Fruit fly (Drosophila melanogaster) whole organism, embryonic: ENCODE results near the gene Nmt.
A peak's percentile ranks its signal among the peaks of the same experiment; 100 is the strongest.

Source experiments
- Abd-B ChIP-seq: fragments of 200-800 bp; sonication (Bioruptor generic); optimal IDR thresholded peaks from 2 replicates; lab custom pipeline; 2018; ENCODE audit warnings: missing biosample characterization, mild to moderate bottlenecking, missing genetic modification characterization, moderate library complexity
- Aef1 ChIP-seq: fragments of 200-800 bp; sonication (Bioruptor generic); IDR thresholded peaks from 3 replicates; pipeline ENCODE4 v1.3.6; 2022; ENCODE audit warnings: missing biosample characterization, missing genetic modification characterization
- Bdp1 ChIP-seq: fragments of 200-800 bp; sonication (Bioruptor generic); optimal IDR thresholded peaks from 3 replicates; lab custom pipeline; 2016; ENCODE audit warnings: missing biosample characterization, missing genetic modification characterization
- CG1233 ChIP-seq: fragments of 200-800 bp; sonication (Bioruptor generic); optimal IDR thresholded peaks from 4 replicates; lab custom pipeline; 2018; ENCODE audit warnings: missing biosample characterization, mild to moderate bottlenecking, missing genetic modification characterization
- CG12659 ChIP-seq: fragments of 200-800 bp; sonication (Bioruptor generic); optimal IDR thresholded peaks from 3 replicates; lab custom pipeline; 2017; ENCODE audit warnings: mild to moderate bottlenecking, missing biosample characterization, missing genetic modification reagents, missing genetic modification characterization
- CG13775 ChIP-seq: fragments of 200-800 bp; sonication (Bioruptor generic); optimal IDR thresholded peaks from 3 replicates; lab custom pipeline; 2017; ENCODE audit warnings: missing biosample characterization, mild to moderate bottlenecking, missing genetic modification characterization
- CG14050 ChIP-seq: fragments of 200-800 bp; sonication (Bioruptor generic); IDR thresholded peaks from 3 replicates; pipeline ENCODE4 v1.3.6; 2022; ENCODE audit warnings: missing biosample characterization, missing genetic modification characterization
- CG14965 ChIP-seq: fragments of 200-800 bp; sonication (Bioruptor generic); optimal IDR thresholded peaks from 2 replicates; lab custom pipeline; 2016; ENCODE audit warnings: missing biosample characterization, missing genetic modification characterization, borderline replicate concordance
- CG18011 ChIP-seq: fragments of 200-800 bp; sonication (Bioruptor generic); optimal IDR thresholded peaks from 2 replicates; lab custom pipeline; 2017; ENCODE audit warnings: missing biosample characterization, missing genetic modification characterization, mild to moderate bottlenecking, moderate library complexity, missing genotype
- CG2875 ChIP-seq: fragments of 200-800 bp; sonication (Bioruptor generic); optimal IDR thresholded peaks from 2 replicates; lab custom pipeline; 2017; ENCODE audit warnings: missing biosample characterization, mild to moderate bottlenecking, missing genetic modification characterization, missing genetic modification reagents
- CG31365 ChIP-seq: fragments of 200-800 bp; sonication (Bioruptor generic); optimal IDR thresholded peaks from 2 replicates; lab custom pipeline; 2018; ENCODE audit warnings: missing biosample characterization, mild to moderate bottlenecking, missing genetic modification characterization
- CG33213 ChIP-seq: fragments of 200-800 bp; sonication (Bioruptor generic); optimal IDR thresholded peaks from 3 replicates; lab custom pipeline; 2016; ENCODE audit warnings: missing biosample characterization, missing genetic modification characterization
- CG3407 ChIP-seq: fragments of 200-800 bp; sonication (Bioruptor generic); optimal IDR thresholded peaks from 2 replicates; lab custom pipeline; 2018; ENCODE audit warnings: missing biosample characterization, mild to moderate bottlenecking, missing genetic modification characterization
- CG3995 ChIP-seq: fragments of 200-800 bp; sonication (Bioruptor generic); optimal IDR thresholded peaks from 3 replicates; lab custom pipeline; 2016; ENCODE audit warnings: missing biosample characterization, missing genetic modification characterization
- CG4404 ChIP-seq: fragments of 200-800 bp; sonication (Bioruptor generic); IDR thresholded peaks from 2 replicates; pipeline ENCODE4 v1.3.6; 2022; ENCODE audit warnings: missing biosample characterization, missing genetic modification characterization
- CG6683 ChIP-seq: fragments of 200-800 bp; sonication (Bioruptor generic); optimal IDR thresholded peaks from 2 replicates; lab custom pipeline; 2017; ENCODE audit warnings: missing biosample characterization, mild to moderate bottlenecking, missing genetic modification characterization, missing genetic modification reagents
- CG7357 ChIP-seq: fragments of 200-800 bp; sonication (Bioruptor generic); IDR thresholded peaks from 3 replicates; pipeline ENCODE4 v1.3.6; 2022; ENCODE audit warnings: missing biosample characterization, missing genetic modification characterization
- CG8290 ChIP-seq, 3 experiments: fragments of 200-800 bp; sonication (Bioruptor generic); optimal IDR thresholded peaks; 2 replicates each; lab custom pipeline; 2016 to 2019; ENCODE audit warnings: missing biosample characterization in 3 of 3, missing genetic modification characterization in 3 of 3, mild to moderate bottlenecking in 2 of 3, moderate library complexity in 1 of 3
- CG8944 ChIP-seq: fragments of 200-800 bp; sonication (Bioruptor generic); optimal IDR thresholded peaks from 3 replicates; lab custom pipeline; 2016; ENCODE audit warnings: missing biosample characterization, missing genetic modification characterization
- CoRest ChIP-seq: fragments of 200-800 bp; sonication (Bioruptor generic); optimal IDR thresholded peaks from 3 replicates; lab custom pipeline; 2018; ENCODE audit warnings: missing biosample characterization, mild to moderate bottlenecking, missing genetic modification characterization, moderate library complexity
- Deaf1 ChIP-seq: fragments of 200-800 bp; optimal IDR thresholded peaks from 3 replicates; lab custom pipeline; 2019; ENCODE audit warnings: missing biosample characterization, mild to moderate bottlenecking, missing genetic modification characterization, moderate library complexity
- Dp ChIP-seq: fragments of 200-800 bp; sonication (Bioruptor generic); optimal IDR thresholded peaks from 2 replicates; lab custom pipeline; 2018; ENCODE audit warnings: missing biosample characterization, mild to moderate bottlenecking, missing genetic modification characterization, moderate library complexity
- E2f1 ChIP-seq: fragments of 200-800 bp; sonication (Bioruptor generic); IDR thresholded peaks from 2 replicates; pipeline ENCODE4 v1.3.6; 2022; ENCODE audit warnings: missing biosample characterization, missing genetic modification characterization
- Ets65A ChIP-seq: fragments of 200-800 bp; sonication (Bioruptor generic); peaks from one replicate; lab custom pipeline; 2016; ENCODE audit warnings: missing biosample characterization, missing genetic modification characterization
- H15 ChIP-seq: fragments of 200-800 bp; sonication (Bioruptor generic); IDR thresholded peaks from 3 replicates; pipeline ENCODE4 v1.3.6; 2022; ENCODE audit warnings: missing biosample characterization, missing genetic modification characterization
- Hmr ChIP-seq: fragments of 200-800 bp; sonication (Bioruptor generic); optimal IDR thresholded peaks from 3 replicates; lab custom pipeline; 2017; ENCODE audit warnings: mild to moderate bottlenecking, missing biosample characterization, missing genetic modification reagents, missing genetic modification characterization
- Myb ChIP-seq: fragments of 200-800 bp; sonication (Bioruptor generic); optimal IDR thresholded peaks from 2 replicates; lab custom pipeline; 2016; ENCODE audit warnings: missing biosample characterization, missing genetic modification characterization
- NC2β ChIP-seq: fragments of 200-800 bp; sonication (Bioruptor generic); optimal IDR thresholded peaks from 2 replicates; lab custom pipeline; 2016; ENCODE audit warnings: missing biosample characterization, missing genetic modification characterization
- Nf-YC ChIP-seq: fragments of 200-800 bp; optimal IDR thresholded peaks from 3 replicates; lab custom pipeline; 2019; ENCODE audit warnings: missing biosample characterization, mild to moderate bottlenecking, missing genetic modification characterization, moderate library complexity
- chif ChIP-seq, 2 experiments: fragments of 200-800 bp; sonication (Bioruptor generic); optimal IDR thresholded peaks; 3 replicates each; lab custom pipeline; 2016; ENCODE audit warnings: missing biosample characterization in 2 of 2, missing genetic modification characterization in 2 of 2
- chinmo ChIP-seq: fragments of 200-800 bp; sonication (Bioruptor generic); IDR thresholded peaks from 4 replicates; pipeline ENCODE4 v1.3.6; 2022; ENCODE audit warnings: missing biosample characterization, missing genetic modification characterization; ENCODE audit not compliant: partially characterized antibody
- crp ChIP-seq, 2 experiments: fragments of 200-800 bp; sonication (Bioruptor generic); optimal IDR thresholded peaks; 2 replicates in 1 of 2; 3 replicates in 1 of 2; lab custom pipeline; 2017; ENCODE audit warnings: missing biosample characterization in 2 of 2, missing genetic modification characterization in 2 of 2, mild to moderate bottlenecking in 1 of 2, moderate library complexity in 1 of 2
- eyg ChIP-seq: fragments of 200-800 bp; sonication (Bioruptor generic); optimal IDR thresholded peaks from 3 replicates; lab custom pipeline; 2016; ENCODE audit warnings: missing biosample characterization, missing genetic modification characterization
- gcm2 ChIP-seq: fragments of 200-800 bp; sonication (Bioruptor generic); optimal IDR thresholded peaks from 2 replicates; lab custom pipeline; 2016; ENCODE audit warnings: missing biosample characterization, missing genetic modification characterization
- gsb ChIP-seq: fragments of 200-800 bp; sonication (Bioruptor generic); IDR thresholded peaks from 2 replicates; pipeline ENCODE4 v1.3.6; 2022; ENCODE audit warnings: missing biosample characterization, missing genetic modification characterization
- lab ChIP-seq: fragments of 200-800 bp; sonication (Bioruptor generic); optimal IDR thresholded peaks from 3 replicates; lab custom pipeline; 2017; ENCODE audit warnings: missing biosample characterization, missing genetic modification characterization, mild to moderate bottlenecking, moderate library complexity, missing genetic modification reagents
- lmd ChIP-seq: fragments of 200-800 bp; sonication (Bioruptor generic); IDR thresholded peaks from 2 replicates; pipeline ENCODE4 v1.3.6; 2022; ENCODE audit warnings: missing biosample characterization, missing genetic modification characterization
- pzg ChIP-seq: fragments of 200-800 bp; sonication (Bioruptor generic); optimal IDR thresholded peaks from 3 replicates; lab custom pipeline; 2018; ENCODE audit warnings: missing biosample characterization, mild to moderate bottlenecking, missing genetic modification characterization, moderate library complexity
- ranshi ChIP-seq: fragments of 200-800 bp; sonication (Bioruptor generic); IDR thresholded peaks from 2 replicates; pipeline ENCODE4 v1.3.6; 2022; ENCODE audit warnings: missing biosample characterization, missing genetic modification characterization
- scrt ChIP-seq: fragments of 200-800 bp; sonication (Bioruptor generic); optimal IDR thresholded peaks from 2 replicates; lab custom pipeline; 2018; ENCODE audit warnings: missing biosample characterization, mild to moderate bottlenecking, missing genetic modification characterization, moderate library complexity
- sens ChIP-seq: fragments of 200-800 bp; sonication (Bioruptor generic); peaks from one replicate; lab custom pipeline; 2016; ENCODE audit warnings: missing biosample characterization, missing genetic modification characterization
- so ChIP-seq: fragments of 200-800 bp; sonication (Bioruptor generic); IDR thresholded peaks from 3 replicates; pipeline ENCODE4 v1.3.6; 2022; ENCODE audit warnings: missing biosample characterization, missing genetic modification characterization
- stwl ChIP-seq: fragments of 200-800 bp; sonication (Bioruptor generic); optimal IDR thresholded peaks from 3 replicates; lab custom pipeline; 2018; ENCODE audit warnings: missing biosample characterization, mild to moderate bottlenecking, missing genetic modification characterization, moderate library complexity
- tap ChIP-seq: fragments of 200-800 bp; optimal IDR thresholded peaks from 3 replicates; lab custom pipeline; 2019; ENCODE audit warnings: missing biosample characterization, mild to moderate bottlenecking, missing genetic modification characterization, moderate library complexity
- vvl ChIP-seq: fragments of 200-800 bp; sonication (Bioruptor generic); IDR thresholded peaks from 2 replicates; pipeline ENCODE4 v1.3.6; 2022; ENCODE audit warnings: missing biosample characterization, missing genetic modification characterization
- zfh1 ChIP-seq: fragments of 200-800 bp; sonication (Bioruptor generic); IDR thresholded peaks from 3 replicates; pipeline ENCODE4 v1.3.6; 2022; ENCODE audit warnings: missing biosample characterization, missing genetic modification characterization

Nmt gene

dm6 chr3L:8165436-8165835 is 12.8 kb downstream of the Nmt start, which contains the start of gene CG13675:
TSS of gene CG13675 (minus strand) at chr3L:8165518.
- TF ChIP-seq eyg (GFP tag; lab: Kevin White, UChicago) (no peak), Deaf1 (tag; lab: Kevin White, UChicago) (peak; percentile 67), chinmo (GFP tag; lab: Robert Waterston, UW) (0 out of 4 replicates have a peak, but pooled peaks have one; percentile 50), CG12659 (no peak), sens (GFP tag; lab: Kevin White, UChicago) (peak; percentile 21)

dm6 chr3L:8159724-8160422 is 18.4 kb downstream of the Nmt start, which contains the start of gene CG43886:
TSS of gene CG43886 (minus strand) at chr3L:8159774.
- TF ChIP-seq pzg (GFP tag; lab: Kevin White, UChicago) (peak; percentile 21), tap (no peak), scrt (GFP tag; lab: Kevin White, UChicago) (no peak), CG1233 (no peak), zfh1 (GFP tag; lab: Robert Waterston, UW) (no peak), CoRest (tag; lab: Kevin White, UChicago) (peak; percentile 21), CG8944 (GFP tag; lab: Kevin White, UChicago) (no peak), Ets65A (GFP tag; lab: Kevin White, UChicago) (peak; percentile 72), Dp (peak; percentile 41), CG14965 (GFP tag; lab: Kevin White, UChicago) (no peak), CG3407 (GFP tag; lab: Kevin White, UChicago) (no peak), CG3995 (GFP tag; lab: Kevin White, UChicago) (peak; percentile 6), Myb (GFP tag; lab: Kevin White, UChicago) (peak; percentile 99), ranshi (GFP tag; lab: Robert Waterston, UW) (no peak), CG31365 (tag; lab: Kevin White, UChicago) (peak; percentile 88), NC2β (GFP tag; lab: Kevin White, UChicago) (no peak), CG18011 (GFP tag; lab: Kevin White, UChicago) (peak; percentile 96), Abd-B (peak; percentile 60), CG33213 (GFP tag; lab: Kevin White, UChicago) (no peak), chif (GFP tag; optimal IDR thresholded peaks at IDR 0.05; lab: Kevin White, UChicago) (no peak), lmd (GFP tag; lab: Robert Waterston, UW) (no peak), CG13775 (GFP tag; lab: Kevin White, UChicago) (no peak), Bdp1 (GFP tag; lab: Kevin White, UChicago) (no peak), so (GFP tag; lab: Robert Waterston, UW) (no peak), crp (GFP tag; optimal IDR thresholded peaks at IDR 0.05; lab: Kevin White, UChicago) (peak in 1 of 2 experiments; percentile 8), vvl (GFP tag; lab: Robert Waterston, UW) (peak; percentile 49; the same call in 1 of the 2 replicates), E2f1 (GFP tag; lab: Robert Waterston, UW) (no peak), CG6683 (GFP tag; lab: Kevin White, UChicago) (no peak), gcm2 (GFP tag; lab: Kevin White, UChicago) (no peak), H15 (GFP tag; lab: Robert Waterston, UW) (no peak)
- TF ChIP-seq, all 482 proteins: peak for 11

- TF ChIP-seq CG8290 (GFP tag; optimal IDR thresholded peaks at IDR 0.05; lab: Kevin White, UChicago) (no peak), CG8290 (tag; optimal IDR thresholded peaks at IDR 0.05; lab: Kevin White, UChicago) (no peak), CG14050 (GFP tag; lab: Robert Waterston, UW) (no peak), CG4404 (GFP tag; lab: Robert Waterston, UW) (no peak), gsb (no peak), CG18011 (GFP tag; lab: Kevin White, UChicago) (peak; percentile 96), CG7357 (GFP tag; lab: Robert Waterston, UW) (no peak), Hmr (GFP tag; lab: Kevin White, UChicago) (no peak), Aef1 (GFP tag; lab: Robert Waterston, UW) (no peak), stwl (no peak), Abd-B (no peak), pzg (GFP tag; lab: Kevin White, UChicago) (peak; percentile 10), Nf-YC (peak; percentile 20), lab (no peak), CG2875 (no peak)
Measured at dm6 chr3L:8158715-8159380, 19.4 kb downstream of the Nmt start, which contains the start of gene CG42445. TSS of gene CG42445 (minus strand) at chr3L:8158900.
